Fruit fly (Drosophila melanogaster) whole organism, embryonic: ENCODE data around the gene CG31495.
A peak's percentile ranks its signal among the peaks of the same experiment; 100 is the strongest.

Source experiments
- ATbp ChIP-seq: fragments of 200-800 bp; sonication (Bioruptor generic); optimal IDR thresholded peaks from 2 replicates; lab custom pipeline; 2017; ENCODE audit warnings: missing biosample characterization, mild to moderate bottlenecking, missing genetic modification characterization, missing genetic modification reagents
- Atf3 ChIP-seq: fragments of 200-800 bp; sonication (Bioruptor generic); optimal IDR thresholded peaks from 3 replicates; lab custom pipeline; 2016; ENCODE audit warnings: missing biosample characterization, missing genetic modification characterization
- CG10209 ChIP-seq: fragments of 200-800 bp; sonication (Bioruptor generic); optimal IDR thresholded peaks from 3 replicates; lab custom pipeline; 2017; ENCODE audit warnings: missing biosample characterization, mild to moderate bottlenecking, missing genetic modification characterization, missing genetic modification reagents
- CG10366 ChIP-seq: fragments of 200-800 bp; sonication (Bioruptor generic); IDR thresholded peaks from 2 replicates; pipeline ENCODE4 v1.3.6; 2022; ENCODE audit warnings: missing biosample characterization, missing genetic modification characterization
- CG12071 ChIP-seq: fragments of 200-800 bp; sonication (Bioruptor generic); optimal IDR thresholded peaks from 3 replicates; lab custom pipeline; 2018; ENCODE audit warnings: missing biosample characterization, mild to moderate bottlenecking, missing genetic modification characterization
- CG13123 ChIP-seq: fragments of 200-800 bp; sonication (Bioruptor generic); optimal IDR thresholded peaks from 2 replicates; lab custom pipeline; 2016; ENCODE audit warnings: missing biosample characterization, missing genetic modification characterization
- CG15073 ChIP-seq: fragments of 200-800 bp; sonication (Bioruptor generic); optimal IDR thresholded peaks from 2 replicates; lab custom pipeline; 2016; ENCODE audit warnings: missing biosample characterization, missing genetic modification characterization
- CG1529 ChIP-seq: fragments of 200-800 bp; sonication (Bioruptor generic); optimal IDR thresholded peaks from 3 replicates; lab custom pipeline; 2018; ENCODE audit warnings: missing biosample characterization, missing genetic modification characterization
- CG15696 ChIP-seq: fragments of 200-800 bp; sonication (Bioruptor generic); optimal IDR thresholded peaks from 2 replicates; lab custom pipeline; 2019; ENCODE audit warnings: missing biosample characterization, mild to moderate bottlenecking, missing genetic modification characterization, moderate library complexity
- CG17612 ChIP-seq: fragments of 200-800 bp; sonication (Bioruptor generic); IDR thresholded peaks from 2 replicates; pipeline ENCODE4 v1.3.6; 2022; ENCODE audit warnings: missing biosample characterization, missing genetic modification characterization
- CG2202 ChIP-seq: fragments of 200-800 bp; sonication (Bioruptor generic); optimal IDR thresholded peaks from 2 replicates; lab custom pipeline; 2018; ENCODE audit warnings: missing biosample characterization, mild to moderate bottlenecking, missing genetic modification characterization
- CG3281 ChIP-seq: fragments of 200-800 bp; sonication (Bioruptor generic); optimal IDR thresholded peaks from 3 replicates; lab custom pipeline; 2017; ENCODE audit warnings: missing biosample characterization, mild to moderate bottlenecking, missing genetic modification characterization
- CG34422 ChIP-seq: fragments of 200-800 bp; sonication (Bioruptor generic); IDR thresholded peaks from 3 replicates; pipeline ENCODE4 v1.3.6; 2022; ENCODE audit warnings: missing biosample characterization, missing genetic modification characterization
- CG3726 ChIP-seq: fragments of 200-800 bp; sonication (Bioruptor generic); IDR thresholded peaks from 3 replicates; pipeline ENCODE4, ENCODE4 v1.3.6; 2022; ENCODE audit warnings: missing biosample characterization, missing genetic modification characterization
- CG3847 ChIP-seq: fragments of 200-800 bp; sonication (Bioruptor generic); IDR thresholded peaks from 2 replicates; pipeline ENCODE4 v1.3.6; 2022; ENCODE audit warnings: missing biosample characterization, missing genetic modification characterization
- CG4424 ChIP-seq: fragments of 200-800 bp; sonication (Bioruptor generic); optimal IDR thresholded peaks from 3 replicates; lab custom pipeline; 2016; ENCODE audit warnings: missing biosample characterization, missing genetic modification characterization
- CG5245 ChIP-seq: fragments of 200-800 bp; sonication (Bioruptor generic); optimal IDR thresholded peaks from 3 replicates; lab custom pipeline; 2016; ENCODE audit warnings: missing biosample characterization, missing genetic modification characterization
- CG7271 ChIP-seq: fragments of 200-800 bp; sonication (Bioruptor generic); optimal IDR thresholded peaks from 2 replicates; lab custom pipeline; 2018; ENCODE audit warnings: missing biosample characterization, mild to moderate bottlenecking, missing genetic modification characterization, moderate library complexity
- CG9727 ChIP-seq: fragments of 200-800 bp; sonication (Bioruptor generic); optimal IDR thresholded peaks from 3 replicates; lab custom pipeline; 2017; ENCODE audit warnings: missing biosample characterization, mild to moderate bottlenecking, missing genetic modification characterization
- CG9817 ChIP-seq: fragments of 200-800 bp; sonication (Bioruptor generic); optimal IDR thresholded peaks from 2 replicates; lab custom pipeline; 2018; ENCODE audit warnings: missing biosample characterization, mild to moderate bottlenecking, missing genetic modification characterization, moderate library complexity
- Drgx ChIP-seq: fragments of 200-800 bp; sonication (Bioruptor generic); IDR thresholded peaks from 2 replicates; pipeline ENCODE4 v1.3.6; 2022; ENCODE audit warnings: missing biosample characterization, missing genetic modification characterization
- E2f1 ChIP-seq: fragments of 200-800 bp; sonication (Bioruptor generic); IDR thresholded peaks from 2 replicates; pipeline ENCODE4 v1.3.6; 2022; ENCODE audit warnings: missing biosample characterization, missing genetic modification characterization
- H2.0 ChIP-seq: fragments of 200-800 bp; sonication (Bioruptor generic); IDR thresholded peaks from 2 replicates; pipeline ENCODE4 v1.3.6; 2022; ENCODE audit warnings: missing biosample characterization, missing genetic modification characterization
- HHEX ChIP-seq: fragments of 200-800 bp; sonication (Bioruptor generic); optimal IDR thresholded peaks from 3 replicates; lab custom pipeline; 2017; ENCODE audit warnings: missing biosample characterization, mild to moderate bottlenecking, missing genetic modification characterization, missing genetic modification reagents
- Hr3 ChIP-seq: fragments of 200-800 bp; sonication (Bioruptor generic); optimal IDR thresholded peaks from 3 replicates; lab custom pipeline; 2016; ENCODE audit warnings: missing biosample characterization, missing genetic modification characterization
- MBD-R2 ChIP-seq: fragments of 200-800 bp; sonication (Bioruptor generic); IDR thresholded peaks from 2 replicates; pipeline ENCODE4 v1.3.6; 2022; ENCODE audit warnings: missing biosample characterization, missing genetic modification characterization
- Mad ChIP-seq: fragments of 200-800 bp; sonication (Bioruptor generic); optimal IDR thresholded peaks from 2 replicates; lab custom pipeline; 2016; ENCODE audit warnings: missing biosample characterization, missing genetic modification characterization
- NFAT ChIP-seq: fragments of 200-800 bp; sonication (Bioruptor generic); IDR thresholded peaks from 2 replicates; pipeline ENCODE4 v1.3.6; 2022; ENCODE audit warnings: missing biosample characterization, missing genetic modification characterization
- Nf-YA ChIP-seq: fragments of 200-800 bp; sonication (Bioruptor generic); IDR thresholded peaks from 2 replicates; pipeline ENCODE4 v1.3.6; 2022; ENCODE audit warnings: missing biosample characterization, missing genetic modification characterization
- Sox100B ChIP-seq: fragments of 200-800 bp; sonication (Bioruptor generic); optimal IDR thresholded peaks from 3 replicates; lab custom pipeline; 2018; ENCODE audit warnings: missing biosample characterization, mild to moderate bottlenecking, missing genetic modification characterization
- ase ChIP-seq: fragments of 200-800 bp; sonication (Bioruptor generic); IDR thresholded peaks from 3 replicates; pipeline ENCODE4 v1.3.6; 2022; ENCODE audit warnings: missing biosample characterization, missing genetic modification characterization
- bbx ChIP-seq: fragments of 200-800 bp; sonication (Bioruptor generic); IDR thresholded peaks from 2 replicates; pipeline ENCODE4 v1.3.6; 2022; ENCODE audit warnings: missing biosample characterization, missing genetic modification characterization; ENCODE audit not compliant: partially characterized antibody
- corto ChIP-seq: fragments of 200-800 bp; sonication (Bioruptor generic); optimal IDR thresholded peaks from 2 replicates; lab custom pipeline; 2016; ENCODE audit warnings: missing biosample characterization, mild to moderate bottlenecking, missing genetic modification characterization, moderate library complexity
- cwo ChIP-seq: fragments of 200-800 bp; sonication (Bioruptor generic); optimal IDR thresholded peaks from 3 replicates; lab custom pipeline; 2017; ENCODE audit warnings: missing biosample characterization, missing genetic modification characterization, mild to moderate bottlenecking, moderate library complexity, missing genetic modification reagents
- da ChIP-seq: fragments of 200-800 bp; sonication (Bioruptor generic); optimal IDR thresholded peaks from 2 replicates; lab custom pipeline; 2016; ENCODE audit warnings: missing biosample characterization, missing genetic modification characterization
- esg ChIP-seq: fragments of 200-800 bp; sonication (Bioruptor generic); conservative IDR thresholded peaks from 2 replicates; pipeline ENCODE4 v1.3.6; 2022; ENCODE audit warnings: missing biosample characterization, missing genetic modification characterization
- eyg ChIP-seq: fragments of 200-800 bp; sonication (Bioruptor generic); optimal IDR thresholded peaks from 3 replicates; lab custom pipeline; 2016; ENCODE audit warnings: missing biosample characterization, missing genetic modification characterization
- fu2 ChIP-seq: fragments of 200-800 bp; sonication (Bioruptor generic); optimal IDR thresholded peaks from 2 replicates; lab custom pipeline; 2016; ENCODE audit warnings: missing biosample characterization, missing genetic modification characterization
- gem ChIP-seq: fragments of 200-800 bp; sonication (Bioruptor generic); optimal IDR thresholded peaks from 2 replicates; lab custom pipeline; 2019; ENCODE audit warnings: missing biosample characterization, mild to moderate bottlenecking, missing genetic modification characterization, moderate library complexity
- gfzf ChIP-seq: fragments of 200-800 bp; sonication (Bioruptor generic); optimal IDR thresholded peaks from 2 replicates; lab custom pipeline; 2016; ENCODE audit warnings: missing biosample characterization, mild to moderate bottlenecking, missing genetic modification characterization, moderate library complexity
- gsb ChIP-seq: fragments of 200-800 bp; sonication (Bioruptor generic); IDR thresholded peaks from 2 replicates; pipeline ENCODE4 v1.3.6; 2022; ENCODE audit warnings: missing biosample characterization, missing genetic modification characterization
- insv ChIP-seq, 2 experiments: fragments of 200-800 bp; sonication (Bioruptor generic); optimal IDR thresholded peaks; 3 replicates each; lab custom pipeline; 2016 to 2018; ENCODE audit warnings: missing biosample characterization in 2 of 2, missing genetic modification characterization in 2 of 2
- kni ChIP-seq: fragments of 200-800 bp; sonication (Bioruptor generic); optimal IDR thresholded peaks from 3 replicates; lab custom pipeline; 2017; ENCODE audit warnings: mild to moderate bottlenecking, missing biosample characterization, missing genetic modification reagents, missing genetic modification characterization
- knrl ChIP-seq: fragments of 200-800 bp; sonication (Bioruptor generic); IDR thresholded peaks from 3 replicates; pipeline ENCODE4 v1.3.6; 2022; ENCODE audit warnings: missing biosample characterization, missing genetic modification characterization; ENCODE audit not compliant: partially characterized antibody
- mld ChIP-seq: fragments of 200-800 bp; sonication (Bioruptor generic); IDR thresholded peaks from 3 replicates; pipeline ENCODE4 v1.3.6; 2022; ENCODE audit warnings: missing biosample characterization, missing genetic modification characterization; ENCODE audit not compliant: partially characterized antibody
- nau ChIP-seq: fragments of 200-800 bp; sonication (Bioruptor generic); optimal IDR thresholded peaks from 3 replicates; lab custom pipeline; 2017; ENCODE audit warnings: missing biosample characterization, mild to moderate bottlenecking, missing genetic modification characterization, missing genetic modification reagents
- pita ChIP-seq: fragments of 200-800 bp; sonication (Bioruptor generic); optimal IDR thresholded peaks from 2 replicates; lab custom pipeline; 2017; ENCODE audit warnings: missing biosample characterization, mild to moderate bottlenecking, missing genetic modification characterization
- psq ChIP-seq: fragments of 200-800 bp; sonication (Bioruptor generic); optimal IDR thresholded peaks from 2 replicates; lab custom pipeline; 2017; ENCODE audit warnings: missing biosample characterization, missing genetic modification characterization
- wdn ChIP-seq: fragments of 200-800 bp; sonication (Bioruptor generic); IDR thresholded peaks from 2 replicates; pipeline ENCODE4 v1.3.6; 2022; ENCODE audit warnings: missing biosample characterization, missing genetic modification characterization
- z ChIP-seq: fragments of 200-800 bp; sonication (Bioruptor generic); IDR thresholded peaks from 3 replicates; pipeline ENCODE4 v1.3.6; 2022; ENCODE audit warnings: missing biosample characterization, missing genetic modification characterization

The CG31495 gene

DNA sequence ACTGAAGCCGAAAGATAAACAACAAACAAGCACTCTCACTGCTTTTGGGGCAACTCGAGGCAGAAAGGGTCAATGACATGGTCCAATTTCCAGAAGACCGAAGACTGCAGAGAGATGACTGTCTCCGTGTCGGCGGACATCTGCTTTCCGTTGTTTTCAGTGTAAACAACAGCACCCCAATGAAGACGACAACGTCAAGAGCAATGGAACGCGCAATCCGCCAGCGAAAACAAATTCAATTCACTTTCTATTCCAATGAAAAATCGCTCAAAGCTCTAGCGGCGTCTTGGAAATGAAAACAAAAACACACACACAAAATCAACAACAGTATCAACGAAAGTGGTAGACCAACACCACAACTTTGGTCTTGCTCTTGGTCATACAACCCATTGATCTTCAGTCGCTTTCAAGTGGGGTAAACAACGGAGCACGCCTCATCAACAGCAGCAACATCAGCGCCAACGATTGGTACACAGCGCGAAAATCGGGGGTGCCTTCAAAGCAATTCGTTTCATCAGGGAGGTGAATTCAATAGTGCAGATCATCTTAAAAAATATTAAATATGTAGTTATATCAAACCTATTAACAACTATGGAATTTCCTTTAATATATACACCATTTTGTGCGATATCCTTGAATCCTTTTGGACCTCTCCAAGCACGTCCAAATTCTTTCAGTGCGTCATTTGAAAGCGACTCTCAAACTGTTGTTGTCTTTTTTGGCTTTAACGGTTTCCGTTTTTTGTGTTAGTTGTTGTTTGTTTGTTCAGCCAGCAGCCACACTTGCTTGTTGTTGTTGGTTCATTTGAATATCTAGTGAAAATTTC lies 22.0 kb downstream of the CG31495 start (continued):
- TF ChIP-seq CG9817 (tag; lab: Kevin White, UChicago) (peak; percentile 39), CG7271 (no peak), CG34422 (no peak), gfzf (GFP tag; lab: Kevin White, UChicago) (no peak), Mad (no peak), Hr3 (peak; percentile 47), MBD-R2 (GFP tag; lab: Robert Waterston, UW) (no peak), E2f1 (0 out of 2 replicates have a peak, but pooled peaks have one; percentile 14), Drgx (GFP tag; lab: Robert Waterston, UW) (peak; percentile 59), gem (peak; percentile 85), NFAT (no peak), CG9727 (GFP tag; lab: Kevin White, UChicago) (peak; percentile 25), ATbp (peak; percentile 79), bbx (GFP tag; lab: Robert Waterston, UW) (no peak), CG2202 (tag; lab: Kevin White, UChicago) (no peak), psq (GFP tag; lab: Kevin White, UChicago) (no peak), kni (peak; percentile 96), esg (peak; percentile 39), HHEX (GFP tag; lab: Kevin White, UChicago) (peak; percentile 11), knrl (GFP tag; lab: Robert Waterston, UW) (no peak), CG10209 (GFP tag; lab: Kevin White, UChicago) (peak; percentile 67), CG3847 (peak; percentile 36), nau (GFP tag; lab: Kevin White, UChicago) (peak; percentile 30), H2.0 (peak; percentile 25), CG15073 (no peak), insv (GFP tag; optimal IDR thresholded peaks at IDR 0.05; lab: Kevin White, UChicago) (no peak), CG17612 (GFP tag; lab: Robert Waterston, UW) (no peak), CG5245 (GFP tag; lab: Kevin White, UChicago) (peak; percentile 35), CG4424 (GFP tag; lab: Kevin White, UChicago) (peak; percentile 65), gsb (no peak), CG1529 (GFP tag; lab: Kevin White, UChicago) (peak; percentile 74), fu2 (GFP tag; lab: Kevin White, UChicago) (no peak), mld (GFP tag; lab: Robert Waterston, UW) (no peak), CG13123 (GFP tag; lab: Kevin White, UChicago) (no peak), cwo (GFP tag; lab: Kevin White, UChicago) (peak; percentile 22), eyg (GFP tag; lab: Kevin White, UChicago) (no peak), Nf-YA (no peak), CG3726 (GFP tag; lab: Robert Waterston, UW) (peak; percentile 48; the same call in 1 of the 3 replicates), CG3281 (no peak), CG15696 (no peak), CG10366 (GFP tag; lab: Robert Waterston, UW) (peak; percentile 59), corto (GFP tag; lab: Kevin White, UChicago) (no peak), wdn (no peak), pita (GFP tag; lab: Kevin White, UChicago) (no peak), da (GFP tag; lab: Kevin White, UChicago) (no peak), z (GFP tag; lab: Robert Waterston, UW) (no peak), Sox100B (peak; percentile 71), Atf3 (GFP tag; lab: Kevin White, UChicago) (no peak), CG12071 (GFP tag; lab: Kevin White, UChicago) (no peak), ase (GFP tag; lab: Robert Waterston, UW) (peak; percentile 49; the same call in 1 of the 3 replicates)
